Worm (Caenorhabditis elegans) whole organism, young adult: ENCODE measurements around the gene C54C6.11.

Experiments
- Y53G8AR.9 ChIP-seq: fragments of 200-800 bp; sonication (Bioruptor generic); conservative IDR thresholded peaks from 2 replicates; pipeline ENCODE4 v1.3.6; 2022; ENCODE audit warnings: missing genetic modification reagents, missing genetic modification characterization, missing compliant biosample characterization
- snpc-1.1 ChIP-seq: sonication (generic microtip); optimal IDR thresholded peaks from 2 replicates; lab custom pipeline; 2017; ENCODE audit warnings: missing genetic modification characterization, mild to moderate bottlenecking, missing compliant biosample characterization, antibody characterized with exemption, moderate library complexity, missing genotype, missing genetic modification reagents; ENCODE audit not compliant: insufficient read depth
- tbp1 ChIP-seq: fragments of 200-800 bp; sonication (Bioruptor generic); optimal IDR thresholded peaks from 2 replicates; lab custom pipeline; 2018; ENCODE audit warnings: mild to moderate bottlenecking, missing genetic modification characterization, missing compliant biosample characterization
- ztf-6 ChIP-seq: fragments of 200-800 bp; sonication (Bioruptor generic); IDR thresholded peaks from 2 replicates; pipeline ENCODE4 v1.3.6; 2022; ENCODE audit warnings: missing genetic modification reagents, missing genetic modification characterization, missing compliant biosample characterization

ce11 chrIII:3537401-3537800 is 10.7 kb upstream of the C54C6.11 start, which contains the start of gene cfap-20:
- TF ChIP-seq snpc-1.1 (tag; lab: Kevin White, UChicago) (no peak), Y53G8AR.9 (GFP tag; lab: Robert Waterston, UW) (no peak), ztf-6 (no peak), tbp1 (GFP tag; lab: Kevin White, UChicago) (no peak)
